Worm (Caenorhabditis elegans) whole organism, young adult: ENCODE data around the gene F35B12.9.

Experiments
- B0035.1 ChIP-seq: sonication (generic microtip); optimal IDR thresholded peaks from 2 replicates; lab custom pipeline; 2016; ENCODE audit warnings: missing genetic modification characterization, mild to moderate bottlenecking, missing compliant biosample characterization, missing genotype, missing genetic modification reagents
- F49E8.2 ChIP-seq: sonication (generic microtip); optimal IDR thresholded peaks from 3 replicates; lab custom pipeline; 2017; ENCODE audit warnings: missing genetic modification characterization, mild to moderate bottlenecking, missing compliant biosample characterization, antibody characterized with exemption, moderate library complexity; ENCODE audit not compliant: insufficient read depth
- F57A8.1 ChIP-seq: fragments of 200-800 bp; sonication (Bioruptor generic); optimal IDR thresholded peaks from 2 replicates; lab custom pipeline; 2018; ENCODE audit warnings: mild to moderate bottlenecking, missing genetic modification characterization, moderate library complexity, missing compliant biosample characterization
- F57C9.4 ChIP-seq: sonication (generic microtip); optimal IDR thresholded peaks from 2 replicates; lab custom pipeline; 2017; ENCODE audit warnings: mild to moderate bottlenecking, missing genetic modification characterization, missing compliant biosample characterization
- K12H6.12 ChIP-seq: fragments of 200-800 bp; sonication (Bioruptor generic); optimal IDR thresholded peaks from 2 replicates; lab custom pipeline; 2018; ENCODE audit warnings: mild to moderate bottlenecking, missing genetic modification characterization, missing compliant biosample characterization
- Y53G8AR.9 ChIP-seq: fragments of 200-800 bp; sonication (Bioruptor generic); conservative IDR thresholded peaks from 2 replicates; pipeline ENCODE4 v1.3.6; 2022; ENCODE audit warnings: missing genetic modification reagents, missing genetic modification characterization, missing compliant biosample characterization
- ZK185.1 ChIP-seq: sonication (generic microtip); optimal IDR thresholded peaks from 2 replicates; lab custom pipeline; 2016; ENCODE audit warnings: mild to moderate bottlenecking, missing genetic modification characterization, missing compliant biosample characterization; ENCODE audit not compliant: poor library complexity, severe bottlenecking
- aptf-3 ChIP-seq: fragments of 200-800 bp; sonication (Bioruptor generic); IDR thresholded peaks from 2 replicates; pipeline ENCODE4 v1.3.6; 2022; ENCODE audit warnings: missing genetic modification characterization, missing compliant biosample characterization
- attf-5 ChIP-seq: fragments of 200-800 bp; sonication (Bioruptor generic); optimal IDR thresholded peaks from 2 replicates; lab custom pipeline; 2018; ENCODE audit warnings: mild to moderate bottlenecking, missing genetic modification characterization, missing compliant biosample characterization
- bed-2 ChIP-seq: fragments of 200-800 bp; sonication (Bioruptor generic); IDR thresholded peaks from 2 replicates; pipeline ENCODE4 v1.3.6; 2022; ENCODE audit warnings: missing genetic modification reagents, missing genetic modification characterization, missing compliant biosample characterization
- cebp-1 ChIP-seq, 2 experiments: fragments of 200-800 bp in 1 of 2; sonication (Bioruptor generic) in 1 of 2; sonication (generic microtip) in 1 of 2; IDR thresholded peaks in 1 of 2; optimal IDR thresholded peaks in 1 of 2; 2 replicates each; pipeline versions ENCODE4 v1.3.6 to Lab custom; 2017 to 2022; ENCODE audit warnings: missing compliant biosample characterization in 2 of 2, missing genetic modification characterization in 2 of 2, mild to moderate bottlenecking in 1 of 2, missing genetic modification reagents in 1 of 2, moderate library complexity in 1 of 2
- cebp-2 ChIP-seq: fragments of 200-800 bp; sonication (Bioruptor generic); IDR thresholded peaks from 2 replicates; pipeline ENCODE4 v1.3.6; 2022; ENCODE audit warnings: missing genetic modification characterization, missing compliant biosample characterization
- ceh-27 ChIP-seq: fragments of 200-800 bp; sonication (Bioruptor generic); optimal IDR thresholded peaks from 2 replicates; lab custom pipeline; 2018; ENCODE audit warnings: mild to moderate bottlenecking, missing genetic modification characterization, moderate library complexity, missing compliant biosample characterization
- ceh-91 ChIP-seq: fragments of 200-800 bp; sonication (Bioruptor generic); IDR thresholded peaks from 2 replicates; pipeline ENCODE4 v1.3.6; 2022; ENCODE audit warnings: missing genetic modification reagents, missing genetic modification characterization, missing compliant biosample characterization
- chd-7 ChIP-seq: sonication (generic microtip); optimal IDR thresholded peaks from 2 replicates; lab custom pipeline; 2016; ENCODE audit warnings: mild to moderate bottlenecking, missing genetic modification characterization, moderate library complexity, missing compliant biosample characterization
- die-1 ChIP-seq: sonication (generic microtip); optimal IDR thresholded peaks from 2 replicates; lab custom pipeline; 2016; ENCODE audit warnings: missing genotype, mild to moderate bottlenecking, missing genetic modification characterization, missing compliant biosample characterization
- dox-1 ChIP-seq: fragments of 200-800 bp; sonication (Bioruptor generic); IDR thresholded peaks from 2 replicates; pipeline ENCODE4 v1.3.6; 2022; ENCODE audit warnings: missing genetic modification reagents, missing genetic modification characterization, missing compliant biosample characterization
- egrh-3 ChIP-seq: fragments of 200-800 bp; sonication (Bioruptor generic); IDR thresholded peaks from 2 replicates; pipeline ENCODE4 v1.3.6; 2022; ENCODE audit warnings: missing genetic modification reagents, missing genetic modification characterization, missing compliant biosample characterization
- hmg-1.2 ChIP-seq: fragments of 200-800 bp; sonication (Bioruptor generic); IDR thresholded peaks from 2 replicates; pipeline ENCODE4 v1.3.6; 2022; ENCODE audit warnings: missing genetic modification reagents, missing genetic modification characterization, missing compliant biosample characterization
- hmg-20 ChIP-seq: fragments of 200-800 bp; sonication (Bioruptor generic); IDR thresholded peaks from 2 replicates; pipeline ENCODE4 v1.3.6; 2022; ENCODE audit warnings: missing genetic modification reagents, missing genetic modification characterization, missing compliant biosample characterization
- lin-35 ChIP-seq, 3 experiments: fragments of 150-350 bp in 2 of 3; sonication (generic microtip) in 1 of 3; optimal IDR thresholded peaks; 2 replicates each; lab custom pipeline; 2014 to 2018; ENCODE audit warnings: missing biosample characterization in 3 of 3, missing genetic modification characterization in 3 of 3, missing genetic modification reagents in 3 of 3
- lin-40 ChIP-seq: sonication (generic microtip); optimal IDR thresholded peaks from 2 replicates; lab custom pipeline; 2016; ENCODE audit warnings: missing genetic modification characterization, mild to moderate bottlenecking, missing compliant biosample characterization, missing genotype, missing genetic modification reagents
- lin-54 ChIP-seq: fragments of 200-800 bp; sonication (Bioruptor generic); optimal IDR thresholded peaks from 2 replicates; lab custom pipeline; 2018; ENCODE audit warnings: mild to moderate bottlenecking, missing genetic modification characterization, missing compliant biosample characterization
- lir-1 ChIP-seq: fragments of 200-800 bp; sonication (Bioruptor generic); conservative IDR thresholded peaks from 2 replicates; pipeline ENCODE4 v1.3.6; 2022; ENCODE audit warnings: missing genetic modification reagents, missing genetic modification characterization, missing compliant biosample characterization
- madf-6 ChIP-seq: fragments of 200-800 bp; sonication (Bioruptor generic); IDR thresholded peaks from 2 replicates; pipeline ENCODE4 v1.3.6; 2022; ENCODE audit warnings: missing genetic modification reagents, missing genetic modification characterization, missing compliant biosample characterization
- mcd-1 ChIP-seq: fragments of 200-800 bp; sonication (Bioruptor generic); IDR thresholded peaks from 2 replicates; pipeline ENCODE4 v1.3.6; 2022; ENCODE audit warnings: missing genetic modification reagents, missing genetic modification characterization, missing compliant biosample characterization
- mxl-1 ChIP-seq: sonication (generic microtip); optimal IDR thresholded peaks from 2 replicates; lab custom pipeline; 2016; ENCODE audit warnings: missing genetic modification characterization, missing compliant biosample characterization
- nfyb-1 ChIP-seq: fragments of 200-800 bp; sonication (Bioruptor generic); IDR thresholded peaks from 2 replicates; pipeline ENCODE4 v1.3.6; 2022; ENCODE audit warnings: missing genetic modification reagents, missing genetic modification characterization, missing compliant biosample characterization
- pbrm-1 ChIP-seq: fragments of 200-800 bp; sonication (Bioruptor generic); IDR thresholded peaks from 2 replicates; pipeline ENCODE4 v1.3.6; 2022; ENCODE audit warnings: missing genetic modification reagents, missing genetic modification characterization, missing compliant biosample characterization
- sdz-38 ChIP-seq: sonication (generic microtip); optimal IDR thresholded peaks from 2 replicates; lab custom pipeline; 2016; ENCODE audit warnings: missing genotype, missing genetic modification characterization, missing compliant biosample characterization
- snpc-1.3 ChIP-seq: sonication (generic microtip); optimal IDR thresholded peaks from 2 replicates; lab custom pipeline; 2017; ENCODE audit warnings: missing genetic modification characterization, mild to moderate bottlenecking, missing compliant biosample characterization, antibody characterized with exemption, moderate library complexity, missing genotype, missing genetic modification reagents; ENCODE audit not compliant: insufficient read depth
- sptf-2 ChIP-seq: fragments of 200-800 bp; sonication (Bioruptor generic); optimal IDR thresholded peaks from 2 replicates; lab custom pipeline; 2018; ENCODE audit warnings: mild to moderate bottlenecking, missing genetic modification characterization, missing compliant biosample characterization
- tbp1 ChIP-seq: fragments of 200-800 bp; sonication (Bioruptor generic); optimal IDR thresholded peaks from 2 replicates; lab custom pipeline; 2018; ENCODE audit warnings: mild to moderate bottlenecking, missing genetic modification characterization, missing compliant biosample characterization
- zfh-2 ChIP-seq: fragments of 200-800 bp; sonication (Bioruptor generic); conservative IDR thresholded peaks from 2 replicates; pipeline ENCODE4 v1.3.6; 2022; ENCODE audit warnings: missing genetic modification reagents, missing genetic modification characterization, missing compliant biosample characterization
- ztf-25 ChIP-seq: fragments of 200-800 bp; sonication (Bioruptor generic); IDR thresholded peaks from 2 replicates; pipeline ENCODE4 v1.3.6; 2022; ENCODE audit warnings: missing genetic modification reagents, missing genetic modification characterization, missing compliant biosample characterization
- ztf-26 ChIP-seq: sonication (generic microtip); optimal IDR thresholded peaks from 2 replicates; lab custom pipeline; 2017; ENCODE audit warnings: missing genetic modification characterization, missing compliant biosample characterization
- ztf-3 ChIP-seq: fragments of 200-800 bp; sonication (Bioruptor generic); optimal IDR thresholded peaks from 2 replicates; lab custom pipeline; 2018; ENCODE audit warnings: mild to moderate bottlenecking, missing genetic modification characterization, missing compliant biosample characterization

The F35B12.9 gene

DNA sequence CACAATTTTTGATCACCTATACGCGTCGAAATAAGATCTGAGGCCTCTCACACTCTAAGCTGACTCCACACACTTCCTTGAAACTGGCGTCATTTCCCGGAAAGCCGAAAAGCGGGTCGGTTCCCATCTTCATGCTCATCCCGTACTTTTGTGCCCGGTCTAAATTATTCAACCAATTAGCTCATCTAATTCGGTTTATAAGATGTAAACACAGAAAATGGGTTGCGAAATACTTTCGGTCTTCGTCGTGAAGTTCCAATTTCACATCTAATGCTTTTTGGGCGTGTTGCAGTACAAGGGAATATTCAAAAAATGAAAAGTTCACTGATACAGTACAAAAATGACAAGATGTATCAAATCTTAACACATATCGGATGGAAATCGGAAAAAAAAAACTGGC is 30.2 kb downstream of the F35B12.9 start:
- TF ChIP-seq lin-35 (GFP tag; optimal IDR thresholded peaks at IDR 0.05; lab: Kevin White, UChicago) = peak in 1 of 3 experiments; percentile 30
- no peak for TF ChIP-seq mcd-1 (GFP tag; lab: Robert Waterston, UW)
- TF ChIP-seq aptf-3 (GFP tag; lab: Robert Waterston, UW) = 0 out of 2 replicates have a peak, but pooled peaks have one; percentile 56
- no peak for TF ChIP-seq cebp-1 (GFP tag; IDR thresholded peaks at IDR 0.05; lab: Robert Waterston, UW)
- peak; percentile 66 for TF ChIP-seq cebp-1 (tag; optimal IDR thresholded peaks at IDR 0.05; lab: Kevin White, UChicago)

DNA sequence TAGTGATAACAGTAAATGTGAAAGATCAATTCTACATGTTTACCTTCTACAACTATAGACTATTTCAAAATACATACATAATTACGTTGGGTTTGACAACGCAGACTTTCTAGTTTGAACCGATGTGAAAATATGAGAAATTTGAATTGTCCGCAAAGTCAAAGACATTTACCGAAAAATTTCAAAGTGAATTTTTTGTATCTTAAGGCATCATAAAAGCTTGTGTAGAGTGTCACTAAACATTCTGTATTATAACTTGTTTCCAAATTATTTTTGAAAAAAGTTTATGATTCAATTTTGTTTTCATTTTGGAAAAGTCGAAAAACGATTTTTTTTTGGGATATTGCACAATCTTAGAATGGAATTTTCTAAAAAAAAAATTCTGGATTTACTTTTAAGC is 34.6 kb downstream of the F35B12.9 start:
- TF ChIP-seq aptf-3 (GFP tag; lab: Robert Waterston, UW) = no peak
- no peak for TF ChIP-seq F57A8.1 (GFP tag; lab: Kevin White, UChicago)
- no peak for TF ChIP-seq snpc-1.3 (tag; lab: Kevin White, UChicago)
- no peak for TF ChIP-seq F57C9.4 (tag; lab: Kevin White, UChicago)
- no peak for TF ChIP-seq ceh-91 (GFP tag; lab: Robert Waterston, UW)
- no peak for TF ChIP-seq die-1 (tag; lab: Kevin White, UChicago)
- TF ChIP-seq ztf-26 = no peak
- no peak for TF ChIP-seq mxl-1 (tag; lab: Kevin White, UChicago)
- no peak for TF ChIP-seq ceh-27 (GFP tag; lab: Kevin White, UChicago)
- TF ChIP-seq madf-6 = no peak
- TF ChIP-seq cebp-2 (GFP tag; lab: Robert Waterston, UW) = no peak
- no peak for TF ChIP-seq B0035.1 (tag; lab: Kevin White, UChicago)
- TF ChIP-seq sptf-2 (GFP tag; lab: Kevin White, UChicago) = no peak

DNA sequence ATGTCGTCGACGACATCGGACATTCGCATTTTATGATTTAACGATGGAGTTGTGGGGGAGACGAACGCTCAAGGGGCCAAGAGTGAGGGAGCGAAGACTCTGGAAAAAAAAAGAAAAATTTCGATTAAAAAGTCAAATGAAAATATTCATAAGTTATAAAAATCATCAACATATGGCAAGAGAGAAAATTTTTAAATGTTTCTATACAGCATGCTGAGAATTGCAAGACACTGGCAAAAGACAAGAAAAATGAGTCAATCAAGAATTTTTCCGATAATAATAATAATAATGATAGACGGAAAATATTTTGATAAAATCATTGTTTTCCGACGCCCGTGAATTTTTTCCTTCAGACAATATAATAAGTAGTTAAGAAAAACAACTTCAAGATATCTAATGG is 36.2 kb downstream of the F35B12.9 start, which contains the start of gene sipa-1:
TSS of gene sipa-1 (minus strand) at position 101 of the 400 bp plus-strand sequence.
- TF ChIP-seq zfh-2 (GFP tag; lab: Robert Waterston, UW) (0 out of 2 replicates have a peak, but pooled peaks have one; percentile 1), hmg-20 (GFP tag; lab: Robert Waterston, UW) (no peak), ztf-25 (GFP tag; lab: Robert Waterston, UW) (no peak), F49E8.2 (no peak), tbp1 (GFP tag; lab: Kevin White, UChicago) (no peak)

DNA sequence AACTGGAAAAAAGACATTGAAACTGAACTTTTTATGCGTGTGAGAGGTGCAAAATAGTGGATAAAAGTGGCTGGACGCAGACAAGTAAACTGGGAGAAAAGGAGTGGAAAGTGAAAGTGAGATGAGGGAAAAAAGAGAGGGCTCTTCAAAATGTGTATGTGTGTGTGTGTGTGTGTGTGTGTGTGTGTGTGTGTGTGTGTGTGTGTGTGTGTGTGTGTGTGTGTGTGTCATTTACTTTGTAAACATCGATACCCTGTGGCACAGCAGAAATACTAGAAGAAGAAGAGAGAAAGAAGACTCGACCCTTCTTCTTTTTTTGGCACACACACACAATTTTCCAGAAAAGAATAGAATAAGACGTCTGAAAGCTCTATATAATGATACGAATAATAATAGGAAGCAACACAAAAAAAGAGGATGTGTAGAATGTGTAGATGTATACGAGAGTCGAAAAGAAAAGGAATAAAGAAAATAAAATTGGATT is 37.7 kb downstream of the F35B12.9 start:
- TF ChIP-seq lin-40 (tag; lab: Kevin White, UChicago) (no peak), cebp-2 (GFP tag; lab: Robert Waterston, UW) (no peak), ZK185.1 (tag; lab: Kevin White, UChicago) (no peak), chd-7 (tag; lab: Kevin White, UChicago) (peak; percentile 3), lin-35 (GFP tag; optimal IDR thresholded peaks at IDR 0.05; lab: Kevin White, UChicago) (peak in 1 of 3 experiments; percentile 24), K12H6.12 (tag; lab: Kevin White, UChicago) (peak; percentile 79), dox-1 (GFP tag; lab: Robert Waterston, UW) (no peak), attf-5 (GFP tag; lab: Kevin White, UChicago) (peak; percentile 4), pbrm-1 (GFP tag; lab: Robert Waterston, UW) (peak; percentile 27; the same call in 1 of the 2 replicates), lir-1 (GFP tag; lab: Robert Waterston, UW) (peak; percentile 67; the same call in 1 of the 2 replicates), ceh-27 (GFP tag; lab: Kevin White, UChicago) (peak; percentile 80), egrh-3 (GFP tag; lab: Robert Waterston, UW) (peak; percentile 29; the same call in 1 of the 2 replicates), lin-54 (GFP tag; lab: Kevin White, UChicago) (peak; percentile 18), ztf-3 (GFP tag; lab: Kevin White, UChicago) (peak; percentile 97), sdz-38 (tag; lab: Kevin White, UChicago) (no peak), bed-2 (GFP tag; lab: Robert Waterston, UW) (no peak), hmg-1.2 (GFP tag; lab: Robert Waterston, UW) (peak; percentile 40; the same call in 1 of the 2 replicates), cebp-1 (GFP tag; IDR thresholded peaks at IDR 0.05; lab: Robert Waterston, UW) (no peak), cebp-1 (tag; optimal IDR thresholded peaks at IDR 0.05; lab: Kevin White, UChicago) (peak; percentile 56), mcd-1 (GFP tag; lab: Robert Waterston, UW) (peak; percentile 31; the same call in 1 of the 2 replicates), nfyb-1 (peak; percentile 34; the same call in 1 of the 2 replicates), Y53G8AR.9 (GFP tag; lab: Robert Waterston, UW) (no peak), die-1 (tag; lab: Kevin White, UChicago) (no peak)
